Fruit fly (Drosophila melanogaster): Measurements from ENCODE around the gene CG5281.
A peak's percentile ranks its signal among the peaks of the same experiment; 100 is the strongest.

The CG5281 gene

dm6 chr3R:11421643-11422122, 14.0 kb upstream of the CG5281 start, which contains the start of the genes ninaG and Sptz (continued):
- TF ChIP-seq CG8281 (tag; optimal IDR thresholded peaks at IDR 0.05) (peak; percentile 63), phol (tag; optimal IDR thresholded peaks at IDR 0.05) (peak; percentile 96), abd-A (tag; optimal IDR thresholded peaks at IDR 0.05) (no peak), lmd (GFP tag; IDR thresholded peaks at IDR 0.05) (peak; percentile 97), CG5180 (GFP tag; optimal IDR thresholded peaks at IDR 0.05) (no peak), Dip3 (GFP tag; optimal IDR thresholded peaks at IDR 0.05) (peak; percentile 96), NfI (GFP tag; optimal IDR thresholded peaks at IDR 0.05) (peak; percentile 90), CG15601 (tag; optimal IDR thresholded peaks at IDR 0.05) (peak; percentile 86), CG14860 (GFP tag; IDR thresholded peaks at IDR 0.05; ENCODE audit: partially characterized antibody) (0 out of 3 replicates have a peak, but pooled peaks have one; percentile 33), CG11456 (GFP tag; IDR thresholded peaks at IDR 0.05) (peak; percentile 95), az2 (GFP tag; optimal IDR thresholded peaks at IDR 0.05) (peak; percentile 96), hbn (GFP tag; IDR thresholded peaks at IDR 0.05; ENCODE audit: partially characterized antibody) (peak; percentile 34; the same call in 1 of the 2 replicates), CG3065 (GFP tag; optimal IDR thresholded peaks at IDR 0.05) (peak; percentile 91), CG34422 (GFP tag; IDR thresholded peaks at IDR 0.05) (peak; percentile 97), grn (GFP tag; optimal IDR thresholded peaks at IDR 0.05) (peak; percentile 93), eyg (GFP tag; optimal IDR thresholded peaks at IDR 0.05) (peak; percentile 83), CG9437 (GFP tag; optimal IDR thresholded peaks at IDR 0.05) (peak; percentile 73), zfh1 (GFP tag; IDR thresholded peaks at IDR 0.05) (peak; percentile 97), CG11560 (tag; IDR thresholded peaks at IDR 0.05) (peak; percentile 87), CG3726 (GFP tag; IDR thresholded peaks at IDR 0.05) (peak; percentile 87; the same call in 2 of the 3 replicates), Dll (GFP tag; IDR thresholded peaks at IDR 0.05; ENCODE audit: partially characterized antibody) (peak; percentile 73), Tbp (GFP tag; optimal IDR thresholded peaks at IDR 0.05) (no peak), chinmo (GFP tag; IDR thresholded peaks at IDR 0.05; ENCODE audit: partially characterized antibody) (0 out of 4 replicates have a peak, but pooled peaks have one; percentile 52), Xrp1 (GFP tag; IDR thresholded peaks at IDR 0.05) (peak; percentile 97), Nf-YB (GFP tag; optimal IDR thresholded peaks at IDR 0.05) (peak; percentile 65), en (GFP tag; optimal IDR thresholded peaks at IDR 0.05) (peak; percentile 80), D19B (GFP tag; optimal IDR thresholded peaks at IDR 0.05) (peak; percentile 76), D (optimal IDR thresholded peaks at IDR 0.05) (no peak), D (GFP tag; optimal IDR thresholded peaks at IDR 0.05) (peak; percentile 87), Vsx1 (GFP tag; optimal IDR thresholded peaks at IDR 0.05) (no peak), CG11093 (GFP tag; IDR thresholded peaks at IDR 0.05) (peak; percentile 93), lab (GFP tag; optimal IDR thresholded peaks at IDR 0.05) (peak; percentile 94), Ada2b (GFP tag; IDR thresholded peaks at IDR 0.05) (peak; percentile 95), Usf (GFP tag; optimal IDR thresholded peaks at IDR 0.05) (peak; percentile 91), dati (GFP tag; IDR thresholded peaks at IDR 0.05) (peak; percentile 71), CG15479 (GFP tag; optimal IDR thresholded peaks at IDR 0.05) (peak; percentile 30), CG14710 (tag; optimal IDR thresholded peaks at IDR 0.05) (peak; percentile 93), CG13424 (tag; optimal IDR thresholded peaks at IDR 0.05) (peak; percentile 92), z (GFP tag; IDR thresholded peaks at IDR 0.05) (0 out of 3 replicates have a peak, but pooled peaks have one; percentile 34), rib (GFP tag; IDR thresholded peaks at IDR 0.05) (peak; percentile 83), unpg (GFP tag; optimal IDR thresholded peaks at IDR 0.05) (peak; percentile 93), CG2889 (GFP tag; IDR thresholded peaks at IDR 0.05) (peak; percentile 92), esg (GFP tag; conservative IDR thresholded peaks at IDR 0.05) (peak; percentile 96), CG10267 (tag; optimal IDR thresholded peaks at IDR 0.05) (peak; percentile 88), CG13296 (GFP tag; optimal IDR thresholded peaks at IDR 0.05) (peak; percentile 70), BtbVII (GFP tag; optimal IDR thresholded peaks at IDR 0.05) (peak; percentile 74), CG4730 (GFP tag; IDR thresholded peaks at IDR 0.05) (peak; percentile 95), twi (tag; optimal IDR thresholded peaks at IDR 0.05) (no peak), vnd (GFP tag; IDR thresholded peaks at IDR 0.05; ENCODE audit: partially characterized antibody) (0 out of 3 replicates have a peak, but pooled peaks have one; percentile 30), CG8388 (GFP tag; optimal IDR thresholded peaks at IDR 0.05) (peak; percentile 85)

Data from whole organism, embryonic.